Worm (Caenorhabditis elegans) whole organism, L4/young adult: ENCODE measurements around the gene dif-1.

Experiments used
- dao-5 ChIP-seq: sonication (generic microtip); optimal IDR thresholded peaks from 2 replicates; lab custom pipeline; 2016; ENCODE audit warnings: missing genotype, missing genetic modification characterization, moderate library complexity, missing compliant biosample characterization
- him-1 ChIP-seq: sonication (generic microtip); optimal IDR thresholded peaks from 2 replicates; lab custom pipeline; 2016; ENCODE audit warnings: missing genotype, missing genetic modification reagents, missing genetic modification characterization, missing compliant biosample characterization

ce11 chrIV:7523744-7524143 lies 29.1 kb downstream of the dif-1 start:
- no peak for TF ChIP-seq him-1 (tag; lab: Kevin White, UChicago)
- TF ChIP-seq dao-5 (tag; lab: Kevin White, UChicago) = no peak
